Fruit fly (Drosophila melanogaster) S2 (cell line): ENCODE results near the gene moi.

ENCODE experiments used
- CG8478 ChIP-seq: fragments of >200 bp; optimal IDR thresholded peaks from 2 replicates; lab custom pipeline; 2018
- CTCF ChIP-seq, 2 experiments: fragments of >200 bp; optimal IDR thresholded peaks; 2 replicates each; lab custom pipeline; 2018

DNA sequence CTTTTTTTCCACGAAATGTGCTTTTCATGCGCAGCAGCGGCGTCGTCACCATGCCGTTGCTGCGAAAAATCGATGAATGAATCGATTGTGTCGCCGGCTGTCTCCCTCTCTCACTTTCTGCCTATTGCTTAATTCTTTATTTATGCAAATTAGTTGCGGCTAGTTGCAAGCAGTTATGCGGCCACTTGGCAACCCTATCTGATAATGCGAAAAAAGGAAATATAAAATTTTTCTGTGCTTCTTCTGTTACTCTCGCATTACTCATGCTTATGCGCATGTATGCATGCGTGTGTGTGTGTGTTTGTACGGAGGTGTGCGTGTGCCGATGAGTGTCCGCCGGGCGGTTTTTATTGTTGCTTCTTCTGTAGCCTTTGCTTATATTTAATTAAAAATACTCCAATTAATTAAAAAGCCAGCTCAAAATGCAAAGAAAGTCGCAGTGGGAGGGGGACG is 11.6 kb upstream of the moi start:
- TF ChIP-seq CG8478 (lab: Kevin White, UChicago) (no peak), CTCF (optimal IDR thresholded peaks at IDR 0.05; lab: Kevin White, UChicago) (no peak)
